Worm (Caenorhabditis elegans) whole organism, L3 larva: Measurements from ENCODE around the gene rnp-5.

ENCODE experiments used
- R02D3.7 ChIP-seq: fragments of 150-350 bp; optimal IDR thresholded peaks from 2 replicates; lab custom pipeline; 2014; ENCODE audit warnings: missing biosample characterization, missing genetic modification characterization
- aly-2 ChIP-seq: fragments of 150-350 bp; optimal IDR thresholded peaks from 2 replicates; lab custom pipeline; 2014; ENCODE audit warnings: missing biosample characterization, missing genetic modification characterization
- ama-1 ChIP-seq: fragments of 150-350 bp; optimal IDR thresholded peaks from 2 replicates; lab custom pipeline; 2018
- egl-27 ChIP-seq: sonication (generic microtip); optimal IDR thresholded peaks from 4 replicates; lab custom pipeline; 2017; ENCODE audit warnings: missing biosample characterization, missing genetic modification reagents, missing genetic modification characterization
- fkh-10 ChIP-seq: sonication (generic microtip); optimal IDR thresholded peaks from 2 replicates; lab custom pipeline; 2017; ENCODE audit warnings: missing biosample characterization, missing genetic modification reagents, missing genetic modification characterization
- lin-15B ChIP-seq: fragments of 150-350 bp; optimal IDR thresholded peaks from 2 replicates; lab custom pipeline; 2014; ENCODE audit warnings: missing biosample characterization, missing genetic modification characterization
- lin-39 ChIP-seq: fragments of 150-350 bp; optimal IDR thresholded peaks from 2 replicates; lab custom pipeline; 2018; ENCODE audit warnings: missing biosample characterization, missing genetic modification reagents, missing genetic modification characterization
- nhr-23 ChIP-seq: fragments of 150-350 bp; optimal IDR thresholded peaks from 2 replicates; lab custom pipeline; 2014; ENCODE audit warnings: missing biosample characterization, missing genetic modification reagents, missing genetic modification characterization
- nhr-28 ChIP-seq: fragments of 150-350 bp; optimal IDR thresholded peaks from 2 replicates; lab custom pipeline; 2014; ENCODE audit warnings: missing biosample characterization, missing genetic modification characterization
- nhr-67 ChIP-seq: fragments of 150-350 bp; optimal IDR thresholded peaks from 2 replicates; lab custom pipeline; 2014; ENCODE audit warnings: missing biosample characterization, missing genetic modification characterization
- pha-4 ChIP-seq: fragments of 150-350 bp; optimal IDR thresholded peaks from 2 replicates; lab custom pipeline; 2014; ENCODE audit warnings: missing biosample characterization, missing genetic modification reagents, missing genetic modification characterization
- skn-1 ChIP-seq: fragments of 150-350 bp; optimal IDR thresholded peaks from 2 replicates; lab custom pipeline; 2014; ENCODE audit warnings: missing biosample characterization, missing genetic modification characterization
- unc-62 ChIP-seq: fragments of 150-350 bp; sonication (generic microtip); optimal IDR thresholded peaks from 4 replicates; lab custom pipeline; 2014; ENCODE audit warnings: missing biosample characterization, missing genetic modification reagents, missing genetic modification characterization
- ztf-4 ChIP-seq: fragments of 150-350 bp; optimal IDR thresholded peaks from 2 replicates; lab custom pipeline; 2014; ENCODE audit warnings: missing biosample characterization, missing genetic modification characterization

DNA sequence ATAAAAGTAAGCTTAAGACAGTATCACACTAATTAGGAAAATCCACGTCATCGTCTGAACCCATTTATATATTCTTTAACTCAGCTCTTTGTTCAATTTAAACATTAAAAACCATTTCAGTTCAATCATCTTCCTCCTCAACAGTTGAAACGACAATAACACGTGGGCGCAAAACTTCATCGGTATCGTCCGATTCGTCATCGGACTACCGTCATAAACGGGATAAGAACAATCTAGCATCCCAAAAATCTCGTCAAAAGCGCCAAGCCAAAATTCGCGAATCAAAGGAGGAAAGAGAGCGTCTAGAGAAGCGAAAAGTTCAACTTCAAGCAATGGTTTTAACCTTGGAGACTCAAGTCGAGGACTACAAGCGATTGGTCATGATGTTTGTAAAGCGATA lies 18.5 kb downstream of the rnp-5 start:
- no peak for TF ChIP-seq lin-15B (tag; lab: Kevin White, UChicago)
- no peak for TF ChIP-seq nhr-23 (tag; lab: Kevin White, UChicago)
- TF ChIP-seq nhr-67 (tag; lab: Kevin White, UChicago): no peak
- TF ChIP-seq skn-1 (tag; lab: Kevin White, UChicago): no peak
- TF ChIP-seq R02D3.7 (tag; lab: Kevin White, UChicago): no peak
- no peak for TF ChIP-seq ztf-4
- TF ChIP-seq pha-4 (tag; lab: Kevin White, UChicago): no peak
- TF ChIP-seq fkh-10 (GFP tag; lab: Kevin White, UChicago): no peak
- TF ChIP-seq ama-1: peak; percentile 60
- no peak for TF ChIP-seq nhr-28 (tag; lab: Kevin White, UChicago)
- no peak for TF ChIP-seq lin-39
- TF ChIP-seq aly-2 (tag; lab: Kevin White, UChicago): no peak
- TF ChIP-seq egl-27 (tag; lab: Kevin White, UChicago): no peak
- TF ChIP-seq unc-62 (GFP tag; lab: Kevin White, UChicago): no peak
